Worm (Caenorhabditis elegans): ENCODE measurements around the gene alh-9.

Gene alh-9

DNA sequence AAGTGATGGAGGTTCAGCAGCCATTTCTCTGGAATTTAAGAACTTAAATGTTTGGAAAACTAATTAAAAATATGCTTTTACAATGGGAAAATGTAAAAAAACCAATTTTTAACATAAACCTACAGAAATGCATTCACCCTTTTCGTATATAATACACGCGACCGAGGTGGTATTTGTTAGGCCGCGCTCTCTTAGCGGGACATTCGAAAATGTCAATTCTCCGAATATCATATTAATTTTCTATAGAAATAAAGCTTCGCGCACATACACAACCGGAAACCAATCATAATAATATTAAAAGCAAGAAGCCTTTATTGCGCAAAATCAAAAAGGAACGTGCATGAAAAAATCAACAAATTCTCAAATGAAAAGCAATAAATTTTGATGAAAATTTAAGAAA, 2.6 kb upstream of the alh-9 start, which contains the start of gene ddx-23 (continued):
- TF ChIP-seq bed-1 (GFP tag; IDR thresholded peaks at IDR 0.05) (peak; percentile 29; the same call in 1 of the 2 replicates), tbx-9 (tag; optimal IDR thresholded peaks at IDR 0.05; ENCODE audit: borderline replicate concordance) (no peak), ZK185.1 (tag; optimal IDR thresholded peaks at IDR 0.05; ENCODE audit: poor library complexity, severe bottlenecking) (peak; percentile 57), F57C9.4 (tag; optimal IDR thresholded peaks at IDR 0.05) (no peak), tbp1 (GFP tag; optimal IDR thresholded peaks at IDR 0.05) (peak; percentile 45), K11D2.4 (GFP tag; IDR thresholded peaks at IDR 0.05) (no peak), F39B2.1 (GFP tag; IDR thresholded peaks at IDR 0.05) (peak; percentile 68; the same call in 1 of the 2 replicates), sptf-2 (GFP tag; optimal IDR thresholded peaks at IDR 0.05) (no peak), F52B5.7 (tag; optimal IDR thresholded peaks at IDR 0.05) (peak; percentile 57), athp-1 (tag; optimal IDR thresholded peaks at IDR 0.05) (peak; percentile 19), nhr-120 (GFP tag; IDR thresholded peaks at IDR 0.05) (no peak), madf-3 (GFP tag; IDR thresholded peaks at IDR 0.05) (no peak), B0336.3 (GFP tag; IDR thresholded peaks at IDR 0.05) (peak; percentile 40; the same call in 1 of the 2 replicates), madf-6 (GFP tag; IDR thresholded peaks at IDR 0.05) (peak; percentile 68), lsl-1 (GFP tag; optimal IDR thresholded peaks at IDR 0.05) (peak; percentile 37), unc-62 (GFP tag; optimal IDR thresholded peaks at IDR 0.05) (no peak), T07F8.4 (tag; optimal IDR thresholded peaks at IDR 0.05) (no peak), ztf-18 (tag; optimal IDR thresholded peaks at IDR 0.05) (peak; percentile 15), ceh-58 (GFP tag; IDR thresholded peaks at IDR 0.05) (no peak), hmg-20 (GFP tag; IDR thresholded peaks at IDR 0.05) (no peak), somi-1 (GFP tag; optimal IDR thresholded peaks at IDR 0.05) (no peak), Y53F4B.3 (GFP tag; IDR thresholded peaks at IDR 0.05) (no peak), hrde-1 (tag; optimal IDR thresholded peaks at IDR 0.05; ENCODE audit: borderline replicate concordance) (peak; percentile 6), snpc-1.1 (tag; optimal IDR thresholded peaks at IDR 0.05; ENCODE audit: insufficient read depth) (no peak), unc-130 (GFP tag; optimal IDR thresholded peaks at IDR 0.05) (peak; percentile 30), attf-3 (GFP tag; conservative IDR thresholded peaks at IDR 0.05) (no peak), lin-35 (GFP tag; optimal IDR thresholded peaks at IDR 0.05) (peak in 1 of 3 experiments; percentile 61), C17E4.6 (GFP tag; IDR thresholded peaks at IDR 0.05) (no peak), aptf-3 (GFP tag; IDR thresholded peaks at IDR 0.05) (0 out of 2 replicates have a peak, but pooled peaks have one; percentile 51), B0035.1 (tag; optimal IDR thresholded peaks at IDR 0.05) (no peak), xnd-1 (tag; optimal IDR thresholded peaks at IDR 0.05) (peak; percentile 38), hmg-1.2 (GFP tag; IDR thresholded peaks at IDR 0.05) (no peak), hlh-12 (tag; optimal IDR thresholded peaks at IDR 0.05) (peak; percentile 28), nhr-27 (tag; optimal IDR thresholded peaks at IDR 0.05) (no peak), nfya-1 (tag; optimal IDR thresholded peaks at IDR 0.05; ENCODE audit: borderline replicate concordance, insufficient read depth) (no peak), B0019.2 (GFP tag; conservative IDR thresholded peaks at IDR 0.05) (no peak), lin-54 (GFP tag; optimal IDR thresholded peaks at IDR 0.05) (peak; percentile 35), ekl-4 (GFP tag; IDR thresholded peaks at IDR 0.05) (no peak), madf-10 (tag; optimal IDR thresholded peaks at IDR 0.05) (no peak), ceh-27 (GFP tag; optimal IDR thresholded peaks at IDR 0.05) (no peak), nhr-90 (tag; optimal IDR thresholded peaks at IDR 0.05) (peak; percentile 27), him-1 (tag; optimal IDR thresholded peaks at IDR 0.05) (no peak), Y53G8AR.9 (GFP tag; conservative IDR thresholded peaks at IDR 0.05) (no peak; the same call in 1 of the 2 replicates), rpc-1 (optimal IDR thresholded peaks at IDR 0.05) (no peak), rpc-1 (tag; optimal IDR thresholded peaks at IDR 0.05) (no peak), repo-1 (tag; optimal IDR thresholded peaks at IDR 0.05) (peak; percentile 62), B0261.1 (tag; optimal IDR thresholded peaks at IDR 0.05) (no peak), madf-8 (GFP tag; conservative IDR thresholded peaks at IDR 0.05) (no peak), pbrm-1 (GFP tag; IDR thresholded peaks at IDR 0.05) (0 out of 2 replicates have a peak, but pooled peaks have one; percentile 37)

All from whole organism, young adult.